Worm (Caenorhabditis elegans): Measurements from ENCODE around the gene Y46G5A.39.

The Y46G5A.39 gene

DNA sequence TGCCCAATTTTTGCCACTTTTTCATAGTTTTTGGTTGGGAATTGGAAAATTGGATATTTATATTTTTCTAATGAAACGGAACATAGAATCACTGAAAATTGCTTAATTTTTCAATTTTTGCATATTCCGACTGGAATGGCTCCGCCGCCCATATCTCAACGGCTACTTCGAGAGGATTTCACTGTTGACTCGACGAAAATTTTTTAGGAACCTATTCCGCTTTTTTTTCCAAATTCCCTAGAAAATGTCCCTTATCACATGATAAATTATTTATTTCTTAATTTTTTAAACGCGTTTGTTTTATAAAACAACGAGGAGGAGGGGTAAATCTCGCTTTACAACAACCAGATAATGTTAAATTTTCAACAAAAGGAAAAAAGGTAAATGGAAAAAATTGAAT is 26.9 kb downstream of the Y46G5A.39 start:
- TF ChIP-seq nhr-85 (tag) (no peak), nhr-237 (tag; optimal IDR thresholded peaks at IDR 0.05) (no peak), lin-39 (tag; optimal IDR thresholded peaks at IDR 0.05) (no peak), ceh-82 (tag; optimal IDR thresholded peaks at IDR 0.05) (no peak), tlp-1 (tag; optimal IDR thresholded peaks at IDR 0.05) (no peak), C34B4.2 (tag; optimal IDR thresholded peaks at IDR 0.05) (no peak), nhr-19 (GFP tag; conservative IDR thresholded peaks at IDR 0.05) (no peak)

DNA sequence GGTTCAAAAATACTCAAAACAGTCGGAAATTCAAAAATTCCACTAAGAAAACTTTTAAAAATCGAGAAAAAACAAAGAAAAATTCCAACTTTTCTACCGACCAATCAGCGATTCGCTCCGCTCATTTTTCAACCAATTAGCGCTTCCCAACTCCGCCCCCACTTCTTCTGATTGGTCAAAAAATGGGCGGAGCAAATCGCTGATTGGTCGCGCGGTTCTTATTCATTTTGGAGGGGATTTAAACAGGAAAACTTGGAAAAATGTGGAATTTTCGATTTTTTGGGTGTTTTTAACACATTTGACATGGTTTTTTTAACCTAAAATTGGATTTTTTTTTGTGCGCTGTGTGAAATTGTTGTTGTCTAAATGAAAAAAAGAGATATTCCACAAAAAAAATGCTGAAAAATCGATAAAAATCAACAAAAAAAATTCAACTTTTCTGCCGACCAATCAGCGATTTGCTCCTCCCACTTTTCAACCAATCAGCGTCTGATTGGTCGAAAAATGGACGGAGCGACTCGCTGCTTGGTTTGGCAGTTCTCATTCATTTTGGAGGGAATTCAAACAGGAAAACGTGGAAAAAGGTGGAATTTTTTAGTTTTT is 30.8 kb downstream of the Y46G5A.39 start:
- no peak for TF ChIP-seq ceh-8 (GFP tag; optimal IDR thresholded peaks at IDR 0.05)
- no peak for TF ChIP-seq xbp-1 (tag; optimal IDR thresholded peaks at IDR 0.05)
- no peak for TF ChIP-seq mab-9 (GFP tag; IDR thresholded peaks at IDR 0.05)
- no peak for TF ChIP-seq mep-1 (tag; optimal IDR thresholded peaks at IDR 0.05)
- no peak for TF ChIP-seq zag-1 (tag; optimal IDR thresholded peaks at IDR 0.05)
- TF ChIP-seq elt-3 (tag; optimal IDR thresholded peaks at IDR 0.05): no peak
- TF ChIP-seq nhr-71 (tag; optimal IDR thresholded peaks at IDR 0.05): no peak
- no peak for TF ChIP-seq sptf-1 (tag; optimal IDR thresholded peaks at IDR 0.05)
- TF ChIP-seq efl-1 (optimal IDR thresholded peaks at IDR 0.05): no peak
- no peak for TF ChIP-seq efl-1 (GFP tag; optimal IDR thresholded peaks at IDR 0.05 in 1 of 2)
- no peak for TF ChIP-seq jun-1 (tag; optimal IDR thresholded peaks at IDR 0.05)
- TF ChIP-seq lir-3 (tag; optimal IDR thresholded peaks at IDR 0.05; ENCODE audit: poor library complexity): no peak
- TF ChIP-seq snu-23 (GFP tag; optimal IDR thresholded peaks at IDR 0.05): no peak
- TF ChIP-seq nhr-11 (tag; optimal IDR thresholded peaks at IDR 0.05): no peak
- TF ChIP-seq alr-1 (tag; optimal IDR thresholded peaks at IDR 0.05; ENCODE audit: borderline replicate concordance): no peak
- no peak for TF ChIP-seq fos-1 (tag; optimal IDR thresholded peaks at IDR 0.05)
- TF ChIP-seq C34B4.2 (tag; optimal IDR thresholded peaks at IDR 0.05): no peak
- no peak for TF ChIP-seq skn-1 (tag; optimal IDR thresholded peaks at IDR 0.05)

DNA sequence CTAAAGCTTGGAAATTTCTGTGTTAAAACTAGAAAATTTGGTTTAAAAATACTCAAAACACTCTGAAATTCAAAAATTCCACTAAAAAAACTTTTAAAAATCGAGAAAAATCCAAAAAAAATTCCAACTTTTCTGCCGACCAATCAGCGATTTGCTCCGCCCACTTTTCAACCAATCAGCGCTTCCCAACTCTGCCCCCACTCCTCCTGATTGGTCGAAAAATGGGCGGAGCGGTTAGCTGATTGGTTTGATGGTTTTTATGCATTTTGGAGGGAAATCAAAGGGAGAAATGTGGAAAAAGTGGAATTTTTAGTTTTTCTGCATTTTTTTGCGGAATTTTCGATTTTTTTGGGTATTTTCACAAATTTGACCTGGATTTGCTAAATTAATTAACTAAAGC is 31.6 kb downstream of the Y46G5A.39 start:
- TF ChIP-seq fkh-10 (GFP tag; optimal IDR thresholded peaks at IDR 0.05): no peak
- TF ChIP-seq fkh-8 (tag; optimal IDR thresholded peaks at IDR 0.05): no peak
- no peak for TF ChIP-seq unc-86 (tag; optimal IDR thresholded peaks at IDR 0.05)
- TF ChIP-seq alr-1 (tag; optimal IDR thresholded peaks at IDR 0.05; ENCODE audit: borderline replicate concordance): no peak
- TF ChIP-seq vab-15 (tag; optimal IDR thresholded peaks at IDR 0.05): no peak
- TF ChIP-seq snpc-4 (tag; optimal IDR thresholded peaks at IDR 0.05): no peak
- no peak for TF ChIP-seq rnt-1 (tag; optimal IDR thresholded peaks at IDR 0.05)

DNA sequence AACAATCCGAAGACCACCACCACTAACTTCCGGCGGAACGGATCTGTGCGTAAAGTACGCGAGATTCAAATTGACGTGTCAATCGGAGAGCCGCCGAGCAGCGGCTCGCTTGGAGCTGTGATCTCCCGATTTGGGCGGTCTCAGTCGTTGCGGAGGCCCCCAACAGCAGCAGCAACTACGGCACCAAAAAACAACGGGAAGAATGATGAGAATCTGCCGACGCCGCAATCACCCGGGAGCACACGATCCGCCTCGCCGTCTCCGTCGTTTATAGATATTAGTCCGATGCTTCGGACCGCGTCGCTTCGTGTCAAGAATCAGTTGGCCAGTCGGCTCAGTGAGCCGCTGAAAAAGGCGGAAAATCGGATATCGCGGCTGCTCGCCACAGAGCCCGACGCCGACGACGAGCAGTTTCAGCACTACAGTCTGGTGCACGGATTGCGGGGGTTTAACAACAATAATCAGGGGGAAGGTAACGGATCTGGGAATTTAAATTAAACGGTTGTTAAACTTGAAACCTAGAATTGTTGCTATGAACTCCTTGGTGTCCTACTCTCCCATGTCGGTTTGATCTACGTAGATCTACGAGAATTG is 37.8 kb downstream of the Y46G5A.39 start:
- TF ChIP-seq swsn-7 (tag; optimal IDR thresholded peaks at IDR 0.05): no peak
- no peak for TF ChIP-seq ces-1 (GFP tag; optimal IDR thresholded peaks at IDR 0.05)
- no peak for TF ChIP-seq skn-1 (tag; optimal IDR thresholded peaks at IDR 0.05)
- TF ChIP-seq fos-1 (tag; optimal IDR thresholded peaks at IDR 0.05): no peak
- TF ChIP-seq C34B4.2 (tag; optimal IDR thresholded peaks at IDR 0.05): no peak
- TF ChIP-seq egl-13 (tag; optimal IDR thresholded peaks at IDR 0.05): no peak
- no peak for TF ChIP-seq unc-62 (GFP tag; optimal IDR thresholded peaks at IDR 0.05)
- no peak for TF ChIP-seq egl-27 (tag; optimal IDR thresholded peaks at IDR 0.05)
- TF ChIP-seq mdl-1 (tag; optimal IDR thresholded peaks at IDR 0.05): no peak
- no peak for TF ChIP-seq blmp-1 (tag; optimal IDR thresholded peaks at IDR 0.05)
- no peak for TF ChIP-seq nhr-90 (tag; optimal IDR thresholded peaks at IDR 0.05; ENCODE audit: poor library complexity)
- no peak for TF ChIP-seq C16A3.4 (tag; optimal IDR thresholded peaks at IDR 0.05)

Data from whole organism, L1 larva.